Worm (Caenorhabditis elegans): ENCODE results near the gene nprl-3.

- no peak for TF ChIP-seq cog-1 (tag; optimal IDR thresholded peaks at IDR 0.05)
- TF ChIP-seq ztf-23 (GFP tag; IDR thresholded peaks at IDR 0.05) = no peak
- no peak for TF ChIP-seq tab-1 (GFP tag; IDR thresholded peaks at IDR 0.05)
- no peak for TF ChIP-seq flt-1 (GFP tag; IDR thresholded peaks at IDR 0.05)
- TF ChIP-seq klf-2 (GFP tag; conservative IDR thresholded peaks at IDR 0.05) = no peak
These were observed 36.5 kb downstream of the nprl-3 start, which contains the start of gene his-31 for ce11 chrIV:8333954-8333987.
